Fruit fly (Drosophila melanogaster) whole organism, embryonic: Measurements from ENCODE around the gene CG4631.
A peak's percentile ranks its signal among the peaks of the same experiment; 100 is the strongest.

Experiments
- ATbp ChIP-seq: fragments of 200-800 bp; sonication (Bioruptor generic); optimal IDR thresholded peaks from 2 replicates; lab custom pipeline; 2017; ENCODE audit warnings: missing biosample characterization, mild to moderate bottlenecking, missing genetic modification characterization, missing genetic modification reagents
- B-H1 ChIP-seq: fragments of 200-800 bp; sonication (Bioruptor generic); IDR thresholded peaks from 3 replicates; pipeline ENCODE4 v1.3.6; 2022; ENCODE audit warnings: missing biosample characterization, missing genetic modification characterization
- B-H2 ChIP-seq: fragments of 200-800 bp; sonication (Bioruptor generic); optimal IDR thresholded peaks from 2 replicates; lab custom pipeline; 2018; ENCODE audit warnings: missing biosample characterization, mild to moderate bottlenecking, missing genetic modification characterization
- BtbVII ChIP-seq: fragments of 200-800 bp; sonication (Bioruptor generic); optimal IDR thresholded peaks from 3 replicates; lab custom pipeline; 2017; ENCODE audit warnings: missing biosample characterization, mild to moderate bottlenecking, missing genetic modification characterization
- CG11696 ChIP-seq: fragments of 200-800 bp; sonication (Bioruptor generic); IDR thresholded peaks from 2 replicates; pipeline ENCODE4 v1.3.6; 2022; ENCODE audit warnings: missing biosample characterization, missing genetic modification characterization
- CG12155 ChIP-seq: fragments of 200-800 bp; sonication (Bioruptor generic); optimal IDR thresholded peaks from 3 replicates; lab custom pipeline; 2016; ENCODE audit warnings: missing biosample characterization, missing genetic modification characterization
- CG12391 ChIP-seq: fragments of 200-800 bp; sonication (Bioruptor generic); optimal IDR thresholded peaks from 3 replicates; lab custom pipeline; 2018; ENCODE audit warnings: missing biosample characterization, mild to moderate bottlenecking, missing genetic modification characterization, moderate library complexity
- CG14014 ChIP-seq: fragments of 200-800 bp; sonication (Bioruptor generic); IDR thresholded peaks from 2 replicates; pipeline ENCODE4 v1.3.6; 2022; ENCODE audit warnings: missing biosample characterization, missing genetic modification characterization
- CG14441 ChIP-seq: fragments of 200-800 bp; sonication (Bioruptor generic); IDR thresholded peaks from 2 replicates; pipeline ENCODE4 v1.3.6; 2022; ENCODE audit warnings: missing biosample characterization, missing genetic modification characterization
- CG14710 ChIP-seq: fragments of 200-800 bp; sonication (Bioruptor generic); optimal IDR thresholded peaks from 3 replicates; lab custom pipeline; 2019; ENCODE audit warnings: missing biosample characterization, mild to moderate bottlenecking, missing genetic modification characterization, moderate library complexity
- CG17568 ChIP-seq: fragments of 200-800 bp; sonication (Bioruptor generic); optimal IDR thresholded peaks from 2 replicates; lab custom pipeline; 2018; ENCODE audit warnings: missing biosample characterization, mild to moderate bottlenecking, missing genetic modification characterization, moderate library complexity
- CG18619 ChIP-seq: fragments of 200-800 bp; sonication (Bioruptor generic); optimal IDR thresholded peaks from 3 replicates; lab custom pipeline; 2017; ENCODE audit warnings: missing biosample characterization, mild to moderate bottlenecking, missing genetic modification characterization
- CG18764 ChIP-seq: fragments of 200-800 bp; sonication (Bioruptor generic); optimal IDR thresholded peaks from 3 replicates; lab custom pipeline; 2016; ENCODE audit warnings: missing biosample characterization, missing genetic modification characterization
- CG2120 ChIP-seq: fragments of 200-800 bp; sonication (Bioruptor generic); optimal IDR thresholded peaks from 3 replicates; lab custom pipeline; 2016; ENCODE audit warnings: missing biosample characterization, missing genetic modification characterization
- CG30403 ChIP-seq: fragments of 200-800 bp; sonication (Bioruptor generic); optimal IDR thresholded peaks from 3 replicates; lab custom pipeline; 2016; ENCODE audit warnings: missing biosample characterization, missing genetic modification characterization
- CG32767 ChIP-seq: fragments of 200-800 bp; sonication (Bioruptor generic); IDR thresholded peaks from 2 replicates; pipeline ENCODE4 v1.3.6; 2022; ENCODE audit warnings: missing biosample characterization, missing genetic modification characterization
- CG3281 ChIP-seq: fragments of 200-800 bp; sonication (Bioruptor generic); optimal IDR thresholded peaks from 3 replicates; lab custom pipeline; 2017; ENCODE audit warnings: missing biosample characterization, mild to moderate bottlenecking, missing genetic modification characterization
- CG3407 ChIP-seq: fragments of 200-800 bp; sonication (Bioruptor generic); optimal IDR thresholded peaks from 2 replicates; lab custom pipeline; 2018; ENCODE audit warnings: missing biosample characterization, mild to moderate bottlenecking, missing genetic modification characterization
- CG3847 ChIP-seq: fragments of 200-800 bp; sonication (Bioruptor generic); IDR thresholded peaks from 2 replicates; pipeline ENCODE4 v1.3.6; 2022; ENCODE audit warnings: missing biosample characterization, missing genetic modification characterization
- CG4328 ChIP-seq: fragments of 200-800 bp; sonication (Bioruptor generic); optimal IDR thresholded peaks from 3 replicates; lab custom pipeline; 2017; ENCODE audit warnings: missing biosample characterization, missing genetic modification reagents, missing genetic modification characterization
- CG5180 ChIP-seq: fragments of 200-800 bp; sonication (Bioruptor generic); optimal IDR thresholded peaks from 3 replicates; lab custom pipeline; 2017; ENCODE audit warnings: missing biosample characterization, missing genetic modification characterization, mild to moderate bottlenecking, moderate library complexity, missing genetic modification reagents
- CG6654 ChIP-seq: fragments of 200-800 bp; sonication (Bioruptor generic); optimal IDR thresholded peaks from 2 replicates; lab custom pipeline; 2017; ENCODE audit warnings: missing biosample characterization, mild to moderate bottlenecking, missing genetic modification characterization
- CG6765 ChIP-seq: fragments of 200-800 bp; sonication (Bioruptor generic); optimal IDR thresholded peaks from 3 replicates; lab custom pipeline; 2017; ENCODE audit warnings: missing biosample characterization, mild to moderate bottlenecking, missing genetic modification characterization
- CG7357 ChIP-seq: fragments of 200-800 bp; sonication (Bioruptor generic); IDR thresholded peaks from 3 replicates; pipeline ENCODE4 v1.3.6; 2022; ENCODE audit warnings: missing biosample characterization, missing genetic modification characterization
- CG7372 ChIP-seq: fragments of 200-800 bp; sonication (Bioruptor generic); IDR thresholded peaks from 2 replicates; pipeline ENCODE4 v1.3.6; 2022; ENCODE audit warnings: missing biosample characterization, missing genetic modification characterization
- CG7928 ChIP-seq: fragments of 200-800 bp; sonication (Bioruptor generic); optimal IDR thresholded peaks from 2 replicates; lab custom pipeline; 2017; ENCODE audit warnings: missing biosample characterization, mild to moderate bottlenecking, missing genetic modification characterization
- D ChIP-seq, 2 experiments: fragments of 200-800 bp in 1 of 2; fragments of >200 bp in 1 of 2; sonication (Bioruptor generic) in 1 of 2; optimal IDR thresholded peaks; 2 replicates in 1 of 2; 3 replicates in 1 of 2; lab custom pipeline; 2017; ENCODE audit warnings: mild to moderate bottlenecking in 1 of 2, missing biosample characterization in 1 of 2, missing genetic modification characterization in 1 of 2, missing genetic modification reagents in 1 of 2
- Fer3 ChIP-seq: fragments of 200-800 bp; sonication (Bioruptor generic); optimal IDR thresholded peaks from 2 replicates; lab custom pipeline; 2018; ENCODE audit warnings: missing biosample characterization, mild to moderate bottlenecking, missing genetic modification characterization, moderate library complexity
- H2.0 ChIP-seq: fragments of 200-800 bp; sonication (Bioruptor generic); IDR thresholded peaks from 2 replicates; pipeline ENCODE4 v1.3.6; 2022; ENCODE audit warnings: missing biosample characterization, missing genetic modification characterization
- HLH3B ChIP-seq: fragments of 200-800 bp; sonication (Bioruptor generic); IDR thresholded peaks from 2 replicates; pipeline ENCODE4 v1.3.6; 2022; ENCODE audit warnings: missing biosample characterization, missing genetic modification characterization
- HLHmδ ChIP-seq: fragments of 200-800 bp; sonication (Bioruptor generic); optimal IDR thresholded peaks from 2 replicates; lab custom pipeline; 2018; ENCODE audit warnings: missing biosample characterization, mild to moderate bottlenecking, missing genetic modification characterization, moderate library complexity
- Hr51 ChIP-seq, 2 experiments: fragments of 200-800 bp; sonication (Bioruptor generic); optimal IDR thresholded peaks; 2 replicates in 1 of 2; 3 replicates in 1 of 2; lab custom pipeline; 2016 to 2018; ENCODE audit warnings: missing biosample characterization in 2 of 2, missing genetic modification characterization in 2 of 2, mild to moderate bottlenecking in 1 of 2, moderate library complexity in 1 of 2
- Lpt ChIP-seq: fragments of >200 bp; optimal IDR thresholded peaks from 2 replicates; lab custom pipeline; 2018; ENCODE audit warnings: missing biosample characterization, missing genetic modification characterization
- Mad ChIP-seq: fragments of 200-800 bp; sonication (Bioruptor generic); optimal IDR thresholded peaks from 2 replicates; lab custom pipeline; 2016; ENCODE audit warnings: missing biosample characterization, missing genetic modification characterization
- Nf-YC ChIP-seq: fragments of 200-800 bp; optimal IDR thresholded peaks from 3 replicates; lab custom pipeline; 2019; ENCODE audit warnings: missing biosample characterization, mild to moderate bottlenecking, missing genetic modification characterization, moderate library complexity
- al ChIP-seq: fragments of 200-800 bp; sonication (Bioruptor generic); IDR thresholded peaks from 2 replicates; pipeline ENCODE4 v1.3.6; 2022; ENCODE audit warnings: missing biosample characterization, missing genetic modification characterization
- ap ChIP-seq: fragments of 200-800 bp; sonication (Bioruptor generic); IDR thresholded peaks from 2 replicates; pipeline ENCODE4 v1.3.6; 2022; ENCODE audit warnings: missing biosample characterization, missing genetic modification characterization
- chn ChIP-seq: fragments of 200-800 bp; sonication (Bioruptor generic); optimal IDR thresholded peaks from 2 replicates; lab custom pipeline; 2016; ENCODE audit warnings: missing biosample characterization, missing genetic modification characterization
- gfzf ChIP-seq: fragments of 200-800 bp; sonication (Bioruptor generic); optimal IDR thresholded peaks from 2 replicates; lab custom pipeline; 2016; ENCODE audit warnings: missing biosample characterization, mild to moderate bottlenecking, missing genetic modification characterization, moderate library complexity
- gt ChIP-seq: fragments of 200-800 bp; sonication (Bioruptor generic); IDR thresholded peaks from 2 replicates; pipeline ENCODE4 v1.3.6; 2022; ENCODE audit warnings: missing biosample characterization, missing genetic modification characterization
- hkb ChIP-seq, 2 experiments: fragments of 200-800 bp in 1 of 2; fragments of >200 bp in 1 of 2; sonication (Bioruptor generic) in 1 of 2; IDR thresholded peaks in 1 of 2; optimal IDR thresholded peaks in 1 of 2; 2 replicates each; pipeline versions ENCODE4 v1.3.6 to Lab custom; 2017 to 2022; ENCODE audit warnings: missing biosample characterization in 1 of 2, missing genetic modification characterization in 1 of 2
- jumu ChIP-seq: fragments of 200-800 bp; sonication (Bioruptor generic); optimal IDR thresholded peaks from 3 replicates; lab custom pipeline; 2016; ENCODE audit warnings: missing biosample characterization, missing genetic modification characterization
- onecut ChIP-seq: fragments of 200-800 bp; sonication (Bioruptor generic); IDR thresholded peaks from 2 replicates; pipeline ENCODE4 v1.3.6; 2022; ENCODE audit warnings: missing biosample characterization, missing genetic modification characterization
- pb ChIP-seq: fragments of 200-800 bp; sonication (Bioruptor generic); optimal IDR thresholded peaks from 3 replicates; lab custom pipeline; 2016; ENCODE audit warnings: missing biosample characterization, missing genetic modification characterization
- phol ChIP-seq: fragments of 200-800 bp; sonication (Bioruptor generic); optimal IDR thresholded peaks from 3 replicates; lab custom pipeline; 2018; ENCODE audit warnings: missing biosample characterization, mild to moderate bottlenecking, missing genetic modification characterization, moderate library complexity
- psq ChIP-seq: fragments of 200-800 bp; sonication (Bioruptor generic); optimal IDR thresholded peaks from 2 replicates; lab custom pipeline; 2017; ENCODE audit warnings: missing biosample characterization, missing genetic modification characterization
- ranshi ChIP-seq: fragments of 200-800 bp; sonication (Bioruptor generic); IDR thresholded peaks from 2 replicates; pipeline ENCODE4 v1.3.6; 2022; ENCODE audit warnings: missing biosample characterization, missing genetic modification characterization
- row ChIP-seq: fragments of 200-800 bp; sonication (Bioruptor generic); IDR thresholded peaks from 3 replicates; pipeline ENCODE4 v1.3.6; 2022; ENCODE audit warnings: missing biosample characterization, missing genetic modification characterization
- usp ChIP-seq: fragments of >200 bp; optimal IDR thresholded peaks from 2 replicates; lab custom pipeline; 2017; ENCODE audit warnings: missing biosample characterization, missing genetic modification characterization
- zen ChIP-seq: fragments of 200-800 bp; sonication (Bioruptor generic); optimal IDR thresholded peaks from 3 replicates; lab custom pipeline; 2018; ENCODE audit warnings: missing biosample characterization, mild to moderate bottlenecking, missing genetic modification characterization, moderate library complexity

Gene CG4631

DNA sequence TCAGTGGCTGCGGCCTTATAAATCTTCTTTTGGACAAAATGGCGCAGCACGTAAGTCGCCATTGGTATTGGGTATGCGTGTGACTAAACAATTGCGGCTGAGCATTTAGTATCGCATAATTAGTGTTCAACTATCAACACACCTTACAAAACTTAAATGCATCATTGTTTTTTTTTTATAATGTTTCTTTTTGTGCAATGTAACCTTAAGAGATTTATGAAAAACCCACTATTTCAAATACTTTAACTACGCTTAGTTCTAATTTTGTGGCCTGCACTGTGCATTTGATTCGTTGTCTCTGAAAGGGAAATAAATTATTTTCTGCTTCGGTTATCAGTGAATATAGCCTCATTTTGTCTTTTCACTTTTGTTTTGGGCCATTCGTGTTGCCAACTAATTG lies 36.8 kb downstream of the CG4631 start (continued):
- 0 out of 2 replicates have a peak, but pooled peaks have one; percentile 49 for TF ChIP-seq CG32767 (GFP tag; lab: Robert Waterston, UW)
- peak; percentile 69 for TF ChIP-seq BtbVII (GFP tag; lab: Kevin White, UChicago)
- TF ChIP-seq CG6765 (GFP tag; lab: Kevin White, UChicago), result peak; percentile 8
- no peak for TF ChIP-seq HLHmδ (GFP tag; lab: Kevin White, UChicago)
- peak; percentile 21 for TF ChIP-seq B-H2 (GFP tag; lab: Kevin White, UChicago)
- TF ChIP-seq D (optimal IDR thresholded peaks at IDR 0.05; lab: Kevin White, UChicago), result no peak
- peak; percentile 28 for TF ChIP-seq D (GFP tag; optimal IDR thresholded peaks at IDR 0.05; lab: Kevin White, UChicago)
- peak; percentile 85 for TF ChIP-seq CG11696
- TF ChIP-seq CG7357 (GFP tag; lab: Robert Waterston, UW), result 0 out of 3 replicates have a peak, but pooled peaks have one; percentile 29
- TF ChIP-seq Nf-YC (tag; lab: Kevin White, UChicago), result no peak
- TF ChIP-seq CG17568 (GFP tag; lab: Kevin White, UChicago), result peak; percentile 57
- TF ChIP-seq CG3407 (GFP tag; lab: Kevin White, UChicago), result peak; percentile 7
- TF ChIP-seq usp (GFP tag; lab: Kevin White, UChicago), result no peak
- TF ChIP-seq phol, result peak; percentile 77
- no peak for TF ChIP-seq gt (GFP tag; lab: Robert Waterston, UW)
- TF ChIP-seq H2.0 (GFP tag; lab: Robert Waterston, UW), result peak; percentile 62
- no peak for TF ChIP-seq Lpt (GFP tag; lab: Kevin White, UChicago)
- TF ChIP-seq jumu, result peak; percentile 22
- peak; percentile 56 for TF ChIP-seq zen (tag; lab: Kevin White, UChicago)
- peak; percentile 31; the same call in 1 of the 2 replicates for TF ChIP-seq ap (GFP tag; lab: Robert Waterston, UW)
- TF ChIP-seq ATbp (GFP tag; lab: Kevin White, UChicago), result peak; percentile 59
- peak; percentile 64 for TF ChIP-seq CG30403 (GFP tag; lab: Kevin White, UChicago)
- TF ChIP-seq CG14441 (GFP tag; lab: Robert Waterston, UW), result peak; percentile 60; the same call in 1 of the 2 replicates
- TF ChIP-seq onecut (GFP tag; lab: Robert Waterston, UW), result peak; percentile 35; the same call in 1 of the 2 replicates
- peak; percentile 59; the same call in 2 of the 3 replicates for TF ChIP-seq B-H1 (GFP tag; lab: Robert Waterston, UW)
- no peak for TF ChIP-seq Mad (GFP tag; lab: Kevin White, UChicago)
- no peak for TF ChIP-seq gfzf (GFP tag; lab: Kevin White, UChicago)
- peak; percentile 43 for TF ChIP-seq CG14710
- peak; percentile 35 for TF ChIP-seq CG5180
- TF ChIP-seq Fer3 (tag; lab: Kevin White, UChicago), result peak; percentile 68
- peak; percentile 76 for TF ChIP-seq CG3281
- TF ChIP-seq al, result peak; percentile 30; the same call in 1 of the 2 replicates
- peak; percentile 18 for TF ChIP-seq CG18764 (GFP tag; lab: Kevin White, UChicago)
- peak; percentile 73 for TF ChIP-seq CG2120 (GFP tag; lab: Kevin White, UChicago)
- peak; percentile 85 for TF ChIP-seq row (GFP tag; lab: Robert Waterston, UW)
- TF ChIP-seq CG7372 (GFP tag; lab: Robert Waterston, UW), result no peak
- TF ChIP-seq CG12155 (GFP tag; lab: Kevin White, UChicago), result peak; percentile 28
- peak; percentile 6 for TF ChIP-seq psq (GFP tag; lab: Kevin White, UChicago)
- TF ChIP-seq CG14014 (GFP tag; lab: Robert Waterston, UW), result peak; percentile 67
- TF ChIP-seq CG12391 (tag; lab: Kevin White, UChicago), result peak; percentile 76
- peak; percentile 10 for TF ChIP-seq chn (GFP tag; lab: Kevin White, UChicago)
- TF ChIP-seq ranshi (GFP tag; lab: Robert Waterston, UW), result peak; percentile 10; the same call in 1 of the 2 replicates
- TF ChIP-seq hkb (optimal IDR thresholded peaks at IDR 0.05; lab: Kevin White, UChicago), result no peak
- TF ChIP-seq hkb (GFP tag; IDR thresholded peaks at IDR 0.05; lab: Robert Waterston, UW), result peak; percentile 65
- TF ChIP-seq CG7928 (GFP tag; lab: Kevin White, UChicago), result peak; percentile 13
- no peak for TF ChIP-seq pb (GFP tag; lab: Kevin White, UChicago)
- TF ChIP-seq Hr51 (GFP tag; optimal IDR thresholded peaks at IDR 0.05; lab: Kevin White, UChicago), result peak in 1 of 2 experiments; percentile 74
- no peak for TF ChIP-seq CG4328 (GFP tag; lab: Kevin White, UChicago)
- TF ChIP-seq CG6654 (GFP tag; lab: Kevin White, UChicago), result no peak
- TF ChIP-seq CG3847 (GFP tag; lab: Robert Waterston, UW), result no peak; the same call in 1 of the 2 replicates
- TF ChIP-seq HLH3B (GFP tag; lab: Robert Waterston, UW), result peak; percentile 55
- peak; percentile 52 for TF ChIP-seq CG18619 (GFP tag; lab: Kevin White, UChicago)
